Worm (Caenorhabditis elegans) whole organism, L4/young adult: ENCODE measurements around the gene atx-3.

Experiments used
- dao-5 ChIP-seq: sonication (generic microtip); optimal IDR thresholded peaks from 2 replicates; lab custom pipeline; 2016; ENCODE audit warnings: missing genotype, missing genetic modification characterization, moderate library complexity, missing compliant biosample characterization
- him-1 ChIP-seq: sonication (generic microtip); optimal IDR thresholded peaks from 2 replicates; lab custom pipeline; 2016; ENCODE audit warnings: missing genotype, missing genetic modification reagents, missing genetic modification characterization, missing compliant biosample characterization

DNA sequence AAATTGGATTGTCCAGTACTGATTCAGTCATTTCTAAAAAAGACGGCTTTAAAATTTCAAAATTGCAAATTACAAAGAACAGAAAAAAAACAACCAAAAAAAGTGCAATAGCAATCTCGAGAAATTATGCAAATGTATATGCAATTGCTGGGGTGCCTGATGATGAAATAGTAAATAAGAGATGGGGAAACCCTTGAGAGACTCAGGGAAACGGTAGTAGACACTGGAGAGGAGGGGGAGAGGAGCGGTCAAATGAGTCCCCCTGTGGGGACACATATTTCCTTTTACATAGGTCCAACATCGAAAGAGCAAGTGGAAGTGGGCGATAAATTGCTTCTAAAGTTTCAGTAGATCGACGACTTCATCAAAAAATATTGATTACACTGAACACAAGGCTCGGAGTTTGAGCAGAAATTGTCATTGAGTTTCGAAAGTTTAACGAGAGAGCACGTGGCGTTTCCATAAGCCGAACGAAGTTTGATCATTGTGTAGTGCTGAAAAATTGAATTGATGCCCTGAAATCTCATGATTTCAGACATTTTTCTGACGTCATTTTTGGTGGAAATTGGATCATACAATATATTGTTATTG, 33.2 kb upstream of the atx-3 start, which contains the start of the genes fbxa-153 and str-12:
- TF ChIP-seq him-1 (tag; lab: Kevin White, UChicago) (no peak), dao-5 (tag; lab: Kevin White, UChicago) (no peak)
